Fruit fly (Drosophila melanogaster): Measurements from ENCODE around the gene MAGE.

- TF ChIP-seq h (optimal IDR thresholded peaks at IDR 0.05) (no peak), psq (optimal IDR thresholded peaks at IDR 0.05) (no peak)
Observed at dm6 chr3R:7199849-7200248, 44.9 kb upstream of the MAGE start.

All from Kc167 (cell line).